Worm (Caenorhabditis elegans): ENCODE results near the gene Y62H9A.4.

DNA sequence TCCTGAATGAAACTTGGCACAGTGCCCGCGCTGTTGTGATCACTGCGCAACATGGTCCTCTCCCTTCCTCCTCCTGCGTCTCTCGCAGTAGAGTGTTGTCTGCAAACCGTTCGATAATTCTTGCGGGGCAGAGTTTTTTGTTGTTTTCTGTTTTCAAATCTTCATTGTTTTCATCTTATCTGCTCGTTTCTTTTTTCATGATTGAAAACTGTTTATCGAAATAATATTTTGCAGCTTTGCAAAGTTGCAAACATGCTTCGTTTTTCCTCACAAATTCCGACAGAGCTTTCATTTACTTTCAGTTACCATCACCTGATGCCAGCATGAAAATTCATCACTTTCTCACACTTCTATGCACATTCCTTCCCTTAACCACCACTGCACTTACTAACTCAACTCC is 22.7 kb upstream of the Y62H9A.4 start, which contains the start of gene mes-1:
- no peak for TF ChIP-seq him-1 (tag; optimal IDR thresholded peaks at IDR 0.05)
- no peak for TF ChIP-seq dao-5 (tag; optimal IDR thresholded peaks at IDR 0.05)
- no peak for TF ChIP-seq W03F9.2 (tag; optimal IDR thresholded peaks at IDR 0.05)
